Worm (Caenorhabditis elegans) whole organism, L3 larva: ENCODE data around the gene fbxa-76.
A peak's percentile ranks its signal among the peaks of the same experiment; 100 is the strongest.

ENCODE experiments used
- R02D3.7 ChIP-seq: fragments of 150-350 bp; optimal IDR thresholded peaks from 2 replicates; lab custom pipeline; 2014; ENCODE audit warnings: missing biosample characterization, missing genetic modification characterization
- aly-2 ChIP-seq: fragments of 150-350 bp; optimal IDR thresholded peaks from 2 replicates; lab custom pipeline; 2014; ENCODE audit warnings: missing biosample characterization, missing genetic modification characterization
- ama-1 ChIP-seq: fragments of 150-350 bp; optimal IDR thresholded peaks from 2 replicates; lab custom pipeline; 2018
- ceh-28 ChIP-seq: fragments of 150-350 bp; optimal IDR thresholded peaks from 2 replicates; lab custom pipeline; 2014; ENCODE audit warnings: missing biosample characterization, missing genetic modification reagents, missing genetic modification characterization
- ceh-82 ChIP-seq: fragments of 150-350 bp; optimal IDR thresholded peaks from 2 replicates; lab custom pipeline; 2014; ENCODE audit warnings: missing biosample characterization, missing genetic modification characterization
- egl-27 ChIP-seq: sonication (generic microtip); optimal IDR thresholded peaks from 4 replicates; lab custom pipeline; 2017; ENCODE audit warnings: missing biosample characterization, missing genetic modification reagents, missing genetic modification characterization
- egl-5 ChIP-seq: fragments of 150-350 bp; optimal IDR thresholded peaks from 2 replicates; lab custom pipeline; 2017; ENCODE audit warnings: missing biosample characterization, missing genetic modification reagents, missing genetic modification characterization, inconsistent platforms
- elt-1 ChIP-seq: fragments of 150-350 bp; optimal IDR thresholded peaks from 2 replicates; lab custom pipeline; 2014; ENCODE audit warnings: missing biosample characterization, missing genetic modification characterization
- elt-2 ChIP-seq: sonication (generic microtip); optimal IDR thresholded peaks from 2 replicates; lab custom pipeline; 2016; ENCODE audit warnings: missing genetic modification reagents, mild to moderate bottlenecking, missing genetic modification characterization, missing compliant biosample characterization
- elt-3 ChIP-seq, 3 experiments: fragments of 150-350 bp in 1 of 3; sonication (generic microtip) in 2 of 3; optimal IDR thresholded peaks; 2 replicates in 2 of 3; 4 replicates in 1 of 3; lab custom pipeline; 2014 to 2017; ENCODE audit warnings: missing biosample characterization in 3 of 3, missing genetic modification characterization in 3 of 3
- eor-1 ChIP-seq, 2 experiments: fragments of 150-350 bp; optimal IDR thresholded peaks; 2 replicates each; lab custom pipeline; 2014 to 2018; ENCODE audit warnings: missing biosample characterization in 2 of 2, missing genetic modification characterization in 2 of 2
- fkh-10 ChIP-seq: sonication (generic microtip); optimal IDR thresholded peaks from 2 replicates; lab custom pipeline; 2017; ENCODE audit warnings: missing biosample characterization, missing genetic modification reagents, missing genetic modification characterization
- jun-1 ChIP-seq: fragments of 150-350 bp; optimal IDR thresholded peaks from 2 replicates; lab custom pipeline; 2014; ENCODE audit warnings: missing biosample characterization, missing genetic modification reagents, missing genetic modification characterization
- lin-15B ChIP-seq: fragments of 150-350 bp; optimal IDR thresholded peaks from 2 replicates; lab custom pipeline; 2014; ENCODE audit warnings: missing biosample characterization, missing genetic modification characterization
- lin-39 ChIP-seq: fragments of 150-350 bp; optimal IDR thresholded peaks from 2 replicates; lab custom pipeline; 2018; ENCODE audit warnings: missing biosample characterization, missing genetic modification reagents, missing genetic modification characterization
- lsy-12 ChIP-seq: sonication (generic microtip); optimal IDR thresholded peaks from 2 replicates; lab custom pipeline; 2016; ENCODE audit warnings: mild to moderate bottlenecking, missing genetic modification characterization, missing compliant biosample characterization
- mdl-1 ChIP-seq: fragments of 150-350 bp; optimal IDR thresholded peaks from 2 replicates; lab custom pipeline; 2014; ENCODE audit warnings: missing biosample characterization, missing genetic modification characterization
- nfya-1 ChIP-seq: sonication (generic microtip); optimal IDR thresholded peaks from 2 replicates; lab custom pipeline; 2017; ENCODE audit warnings: missing genetic modification characterization, mild to moderate bottlenecking, missing compliant biosample characterization, antibody characterized with exemption, moderate library complexity; ENCODE audit not compliant: insufficient read depth
- nhr-11 ChIP-seq: fragments of 150-350 bp; optimal IDR thresholded peaks from 2 replicates; lab custom pipeline; 2014; ENCODE audit warnings: missing biosample characterization, missing genetic modification characterization
- nhr-12 ChIP-seq: fragments of 150-350 bp; optimal IDR thresholded peaks from 2 replicates; lab custom pipeline; 2014; ENCODE audit warnings: missing biosample characterization, missing genetic modification characterization
- nhr-28 ChIP-seq: fragments of 150-350 bp; optimal IDR thresholded peaks from 2 replicates; lab custom pipeline; 2014; ENCODE audit warnings: missing biosample characterization, missing genetic modification characterization
- nhr-67 ChIP-seq: fragments of 150-350 bp; optimal IDR thresholded peaks from 2 replicates; lab custom pipeline; 2014; ENCODE audit warnings: missing biosample characterization, missing genetic modification characterization
- nhr-76 ChIP-seq: fragments of 150-350 bp; sonication (generic microtip); optimal IDR thresholded peaks from 5 replicates; lab custom pipeline; 2014; ENCODE audit warnings: missing biosample characterization, missing genetic modification characterization
- pha-4 ChIP-seq: fragments of 150-350 bp; optimal IDR thresholded peaks from 2 replicates; lab custom pipeline; 2014; ENCODE audit warnings: missing biosample characterization, missing genetic modification reagents, missing genetic modification characterization
- pqm-1 ChIP-seq: fragments of 150-350 bp; optimal IDR thresholded peaks from 2 replicates; lab custom pipeline; 2017; ENCODE audit warnings: missing biosample characterization, missing genetic modification characterization, inconsistent platforms
- sea-2 ChIP-seq: fragments of 150-350 bp; sonication (generic microtip); optimal IDR thresholded peaks from 4 replicates; lab custom pipeline; 2014; ENCODE audit warnings: missing biosample characterization, missing genetic modification reagents, missing genetic modification characterization
- snpc-4 ChIP-seq: fragments of 150-350 bp; optimal IDR thresholded peaks from 2 replicates; lab custom pipeline; 2014; ENCODE audit warnings: missing biosample characterization, missing genetic modification characterization
- tbx-2 ChIP-seq: sonication (generic microtip); optimal IDR thresholded peaks from 2 replicates; lab custom pipeline; 2016; ENCODE audit warnings: mild to moderate bottlenecking, missing genetic modification characterization, missing compliant biosample characterization
- unc-39 ChIP-seq: sonication (generic microtip); optimal IDR thresholded peaks from 4 replicates; lab custom pipeline; 2017; ENCODE audit warnings: missing biosample characterization, missing genetic modification characterization
- unc-62 ChIP-seq: fragments of 150-350 bp; sonication (generic microtip); optimal IDR thresholded peaks from 4 replicates; lab custom pipeline; 2014; ENCODE audit warnings: missing biosample characterization, missing genetic modification reagents, missing genetic modification characterization
- zag-1 ChIP-seq: fragments of 150-350 bp; optimal IDR thresholded peaks from 2 replicates; lab custom pipeline; 2014; ENCODE audit warnings: missing biosample characterization, missing genetic modification characterization

Gene fbxa-76

ce11 chrIII:1225116-1225515 is 23.8 kb downstream of the fbxa-76 start:
- no peak for TF ChIP-seq elt-3 (tag; optimal IDR thresholded peaks at IDR 0.05; lab: Kevin White, UChicago)
- TF ChIP-seq elt-2 (tag; lab: Kevin White, UChicago), result peak; percentile 27
- TF ChIP-seq nhr-67 (tag; lab: Kevin White, UChicago), result no peak

- TF ChIP-seq egl-27 (no peak), elt-2 (tag; lab: Kevin White, UChicago) (peak; percentile 65), R02D3.7 (tag; lab: Kevin White, UChicago) (no peak), fkh-10 (GFP tag; lab: Kevin White, UChicago) (no peak), nhr-12 (tag; lab: Kevin White, UChicago) (no peak), lin-39 (tag; lab: Kevin White, UChicago) (no peak), jun-1 (peak; percentile 37), nhr-76 (tag; lab: Kevin White, UChicago) (no peak), ceh-28 (no peak), pha-4 (tag; lab: Kevin White, UChicago) (peak; percentile 92), pqm-1 (peak; percentile 38), aly-2 (no peak)
Observed at ce11 chrIII:1223319-1224093, 25.5 kb downstream of the fbxa-76 start.

- TF ChIP-seq nhr-67 (tag; lab: Kevin White, UChicago) (no peak), elt-2 (tag; lab: Kevin White, UChicago) (peak; percentile 74)
Observed at ce11 chrIII:1221995-1222394, 27.0 kb downstream of the fbxa-76 start.

ce11 chrIII:1220012-1220411 is 28.9 kb downstream of the fbxa-76 start:
- TF ChIP-seq mdl-1 (tag; lab: Kevin White, UChicago), result no peak
- peak; percentile 85 for TF ChIP-seq elt-2 (tag; lab: Kevin White, UChicago)
- no peak for TF ChIP-seq snpc-4 (tag; lab: Kevin White, UChicago)
- TF ChIP-seq nhr-28 (tag; lab: Kevin White, UChicago), result no peak
- peak; percentile 31 for TF ChIP-seq pqm-1
- TF ChIP-seq pha-4 (tag; lab: Kevin White, UChicago), result peak; percentile 44

DNA sequence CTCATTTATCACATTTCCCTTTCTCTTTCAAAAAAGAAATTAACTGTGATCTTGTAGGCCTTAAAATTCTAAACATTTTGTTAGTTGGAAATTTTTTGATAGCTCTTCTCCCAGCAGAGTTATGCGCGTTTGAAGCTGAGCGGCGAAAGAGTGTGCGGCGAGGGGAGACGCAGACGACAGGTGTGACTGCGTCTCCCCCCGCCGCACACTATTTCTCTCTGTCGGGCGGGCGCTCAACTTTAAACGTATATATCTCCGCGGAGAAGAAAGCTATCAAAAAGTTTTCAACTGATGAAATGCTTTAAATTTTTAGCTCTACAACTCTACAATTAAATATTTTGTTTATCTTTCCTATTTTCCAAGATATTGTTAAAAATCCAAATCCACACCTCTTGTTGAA is 30.0 kb downstream of the fbxa-76 start:
- TF ChIP-seq ceh-82 (no peak), nhr-67 (tag; lab: Kevin White, UChicago) (no peak), unc-39 (tag; lab: Kevin White, UChicago) (no peak), lsy-12 (tag; lab: Kevin White, UChicago) (no peak)

- TF ChIP-seq nfya-1 (tag; lab: Kevin White, UChicago) (peak; percentile 27), snpc-4 (tag; lab: Kevin White, UChicago) (no peak), elt-2 (tag; lab: Kevin White, UChicago) (peak; percentile 13), pha-4 (tag; lab: Kevin White, UChicago) (peak; percentile 4), nhr-11 (tag; lab: Kevin White, UChicago) (no peak), lin-15B (tag; lab: Kevin White, UChicago) (peak; percentile 11)
Observed at ce11 chrIII:1218221-1218620, 30.7 kb downstream of the fbxa-76 start.

ce11 chrIII:1216096-1216495 is 32.9 kb downstream of the fbxa-76 start:
- TF ChIP-seq zag-1 (tag; lab: Kevin White, UChicago) (no peak), ceh-28 (peak; percentile 63), unc-62 (no peak), elt-1 (no peak)
- TF ChIP-seq, all 47 proteins: peak for 1

ce11 chrIII:1214680-1215079 is 34.3 kb downstream of the fbxa-76 start, which contains the start of gene Y119D3B.21:
Gene Y119D3B.21 (plus strand): TSS chrIII:1215000.
- TF ChIP-seq R02D3.7 (tag; lab: Kevin White, UChicago) (no peak), eor-1 (tag; optimal IDR thresholded peaks at IDR 0.05; lab: Kevin White, UChicago) (no peak), tbx-2 (no peak), pqm-1 (peak; percentile 91), ama-1 (lab: Kevin White, UChicago) (peak; percentile 62), sea-2 (GFP tag; lab: Kevin White, UChicago) (no peak), egl-27 (no peak), nhr-28 (tag; lab: Kevin White, UChicago) (no peak), elt-2 (tag; lab: Kevin White, UChicago) (peak; percentile 96), ceh-28 (no peak), egl-5 (tag; lab: Kevin White, UChicago) (no peak), jun-1 (peak; percentile 63)
